Worm (Caenorhabditis elegans) whole organism, L2 larva: ENCODE data around the gene ppfr-4.
A peak's percentile ranks its signal among the peaks of the same experiment; 100 is the strongest.

Experiments
- ama-1 ChIP-seq: fragments of 150-350 bp; optimal IDR thresholded peaks from 2 replicates; lab custom pipeline; 2018; ENCODE audit warnings: inconsistent platforms
- elt-3 ChIP-seq: sonication (generic microtip); optimal IDR thresholded peaks from 2 replicates; lab custom pipeline; 2017; ENCODE audit warnings: missing biosample characterization, missing genetic modification characterization
- gmeb-1 ChIP-seq: fragments of 150-350 bp; optimal IDR thresholded peaks from 2 replicates; lab custom pipeline; 2014; ENCODE audit warnings: missing biosample characterization, missing genetic modification characterization
- lin-39 ChIP-seq: fragments of 150-350 bp; optimal IDR thresholded peaks from 2 replicates; lab custom pipeline; 2014; ENCODE audit warnings: missing biosample characterization, missing genetic modification reagents, missing genetic modification characterization
- nhr-129 ChIP-seq: fragments of 150-350 bp; optimal IDR thresholded peaks from 2 replicates; lab custom pipeline; 2014; ENCODE audit warnings: missing biosample characterization, missing genetic modification characterization

DNA sequence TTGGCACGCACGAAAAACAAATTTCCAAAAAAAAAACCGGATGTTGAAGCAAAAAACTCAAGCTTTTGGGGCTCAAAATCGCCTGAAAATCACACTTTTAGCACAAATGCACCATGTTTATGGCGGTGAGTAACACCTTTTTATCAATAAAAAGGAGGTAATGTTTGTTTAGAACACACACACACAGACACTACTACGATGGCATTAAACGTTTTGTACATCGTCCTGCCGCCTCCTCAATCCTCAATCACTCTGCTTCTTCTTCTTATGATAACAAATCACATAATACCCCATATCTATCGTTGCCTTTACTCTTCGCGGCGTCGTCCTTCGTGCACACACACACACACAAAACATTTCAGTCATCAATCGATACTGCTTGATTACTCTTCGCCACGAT, 33.5 kb upstream of the ppfr-4 start, which contains the start of gene gpa-17:
- TF ChIP-seq elt-3 (tag; lab: Kevin White, UChicago) (no peak), ama-1 (no peak), nhr-129 (tag; lab: Kevin White, UChicago) (peak; percentile 11), gmeb-1 (tag; lab: Kevin White, UChicago) (no peak), lin-39 (no peak)
